Worm (Caenorhabditis elegans) whole organism, L4 larva: ENCODE results near the gene C46C11.4.

Experiments used
- aly-2 ChIP-seq: sonication (generic microtip); optimal IDR thresholded peaks from 2 replicates; lab custom pipeline; 2018; ENCODE audit warnings: missing biosample characterization, missing genetic modification characterization
- daf-19 ChIP-seq: fragments of 200-800 bp; sonication (Bioruptor generic); conservative IDR thresholded peaks from 2 replicates; pipeline ENCODE4 v1.3.6; 2022; ENCODE audit warnings: missing genetic modification characterization, missing compliant biosample characterization
- egl-27 ChIP-seq: sonication (generic microtip); optimal IDR thresholded peaks from 3 replicates; lab custom pipeline; 2017; ENCODE audit warnings: missing biosample characterization, missing genetic modification reagents, missing genetic modification characterization
- egl-43 ChIP-seq: fragments of 200-800 bp; sonication (Bioruptor generic); IDR thresholded peaks from 2 replicates; pipeline ENCODE4 v1.3.6; 2022; ENCODE audit warnings: missing genetic modification reagents, missing genetic modification characterization, missing compliant biosample characterization
- lin-13 ChIP-seq: fragments of 150-350 bp; optimal IDR thresholded peaks from 2 replicates; lab custom pipeline; 2014; ENCODE audit warnings: missing biosample characterization, missing genetic modification reagents, missing genetic modification characterization
- nhr-76 ChIP-seq: fragments of 150-350 bp; optimal IDR thresholded peaks from 2 replicates; lab custom pipeline; 2014; ENCODE audit warnings: missing biosample characterization, missing genetic modification characterization
- nhr-77 ChIP-seq: fragments of 150-350 bp; optimal IDR thresholded peaks from 2 replicates; lab custom pipeline; 2014; ENCODE audit warnings: missing biosample characterization, missing genetic modification characterization
- spr-3 ChIP-seq: fragments of 200-800 bp; sonication (Bioruptor generic); optimal IDR thresholded peaks from 2 replicates; lab custom pipeline; 2018; ENCODE audit warnings: mild to moderate bottlenecking, missing genetic modification characterization, missing compliant biosample characterization

DNA sequence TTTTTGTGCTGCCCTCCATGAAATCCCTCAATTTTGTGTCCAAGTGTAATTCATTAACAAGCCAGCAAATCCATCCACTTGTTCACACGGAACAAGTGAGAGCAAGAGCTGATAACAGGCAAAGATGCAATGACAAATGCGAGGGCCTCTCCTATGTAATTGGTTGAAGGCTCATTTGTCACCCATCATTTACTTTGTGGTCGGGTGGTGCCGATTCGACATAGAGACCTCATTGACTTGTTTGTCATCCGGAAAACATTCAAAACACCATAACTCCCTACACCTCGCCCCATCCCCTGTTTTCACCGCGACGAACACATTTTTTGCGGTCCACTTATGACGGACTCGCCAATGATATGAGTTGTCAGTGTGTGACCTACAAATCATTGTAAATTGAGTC, 4.4 kb upstream of the C46C11.4 start:
- TF ChIP-seq lin-13 (GFP tag; lab: Kevin White, UChicago): no peak
- no peak for TF ChIP-seq egl-43 (GFP tag; lab: Robert Waterston, UW)
- no peak for TF ChIP-seq daf-19
- TF ChIP-seq nhr-76 (tag; lab: Kevin White, UChicago): no peak
- TF ChIP-seq egl-27 (tag; lab: Kevin White, UChicago): no peak
- no peak for TF ChIP-seq nhr-77 (tag; lab: Kevin White, UChicago)
- TF ChIP-seq aly-2 (tag; lab: Kevin White, UChicago): no peak
- TF ChIP-seq spr-3 (GFP tag; lab: Kevin White, UChicago): no peak
